Worm (Caenorhabditis elegans): ENCODE data around the gene C32D5.8.
A peak's percentile ranks its signal among the peaks of the same experiment; 100 is the strongest.

The C32D5.8 gene

ce11 chrII:6380866-6381265 is 35.1 kb upstream of the C32D5.8 start, which contains the start of gene F58F12.12:
Gene F58F12.12, plus strand, starts transcription at chrII:6381166.
- TF ChIP-seq ZK546.5 (tag; optimal IDR thresholded peaks at IDR 0.05) (no peak), nhr-23 (tag; optimal IDR thresholded peaks at IDR 0.05) (no peak), unc-62 (GFP tag; optimal IDR thresholded peaks at IDR 0.05) (no peak), sma-9 (GFP tag; optimal IDR thresholded peaks at IDR 0.05) (no peak), sma-9 (tag; optimal IDR thresholded peaks at IDR 0.05) (no peak), fos-1 (tag; optimal IDR thresholded peaks at IDR 0.05) (peak; percentile 3)

ce11 chrII:6379038-6379563 is 33.3 kb upstream of the C32D5.8 start:
- TF ChIP-seq mbf-1 (tag; optimal IDR thresholded peaks at IDR 0.05) (no peak), elt-1 (tag; optimal IDR thresholded peaks at IDR 0.05) (no peak), sma-3 (GFP tag; optimal IDR thresholded peaks at IDR 0.05) (peak; percentile 10), nhr-21 (tag; optimal IDR thresholded peaks at IDR 0.05) (peak; percentile 69), sma-9 (GFP tag; optimal IDR thresholded peaks at IDR 0.05) (peak; percentile 35), sma-9 (tag; optimal IDR thresholded peaks at IDR 0.05) (no peak), egl-27 (tag; optimal IDR thresholded peaks at IDR 0.05) (no peak), mab-5 (tag; optimal IDR thresholded peaks at IDR 0.05) (no peak), Y55F3AM.14 (GFP tag; optimal IDR thresholded peaks at IDR 0.05) (no peak), ztf-11 (tag; optimal IDR thresholded peaks at IDR 0.05) (no peak), fos-1 (tag; optimal IDR thresholded peaks at IDR 0.05) (peak; percentile 44)

- peak; percentile 90 for TF ChIP-seq fos-1 (tag; optimal IDR thresholded peaks at IDR 0.05)
- TF ChIP-seq mab-5 (tag; optimal IDR thresholded peaks at IDR 0.05), result no peak
- TF ChIP-seq alr-1 (tag; optimal IDR thresholded peaks at IDR 0.05), result no peak
- no peak for TF ChIP-seq Y55F3AM.14 (GFP tag; optimal IDR thresholded peaks at IDR 0.05)
- no peak for TF ChIP-seq R02D3.7 (tag; optimal IDR thresholded peaks at IDR 0.05)
- no peak for TF ChIP-seq ZK546.5 (tag; optimal IDR thresholded peaks at IDR 0.05)
- TF ChIP-seq crh-2 (tag; optimal IDR thresholded peaks at IDR 0.05), result peak; percentile 40
- no peak for TF ChIP-seq sem-4 (tag; optimal IDR thresholded peaks at IDR 0.05)
- no peak for TF ChIP-seq lsy-2 (tag; optimal IDR thresholded peaks at IDR 0.05)
- TF ChIP-seq snpc-4 (tag; optimal IDR thresholded peaks at IDR 0.05), result no peak
- peak; percentile 29 for TF ChIP-seq blmp-1 (tag; optimal IDR thresholded peaks at IDR 0.05; ENCODE audit: insufficient read depth)
- no peak for TF ChIP-seq unc-55 (GFP tag; optimal IDR thresholded peaks at IDR 0.05)
- TF ChIP-seq nhr-25 (tag; optimal IDR thresholded peaks at IDR 0.05), result no peak
- no peak for TF ChIP-seq skn-1 (tag; optimal IDR thresholded peaks at IDR 0.05)
- TF ChIP-seq F13H6.1 (tag; optimal IDR thresholded peaks at IDR 0.05), result no peak
- peak; percentile 11 for TF ChIP-seq sma-9 (GFP tag; optimal IDR thresholded peaks at IDR 0.05)
- no peak for TF ChIP-seq sma-9 (tag; optimal IDR thresholded peaks at IDR 0.05)
- no peak for TF ChIP-seq ztf-4 (tag; optimal IDR thresholded peaks at IDR 0.05)
- TF ChIP-seq ztf-11 (tag; optimal IDR thresholded peaks at IDR 0.05), result no peak
- TF ChIP-seq lin-11 (tag; optimal IDR thresholded peaks at IDR 0.05), result no peak
- no peak for TF ChIP-seq nhr-237 (tag; optimal IDR thresholded peaks at IDR 0.05)
- no peak for TF ChIP-seq ama-1 (optimal IDR thresholded peaks at IDR 0.05)
- TF ChIP-seq mdl-1 (tag; optimal IDR thresholded peaks at IDR 0.05), result no peak
- TF ChIP-seq unc-62 (GFP tag; optimal IDR thresholded peaks at IDR 0.05), result no peak
- no peak for TF ChIP-seq lin-13 (GFP tag; optimal IDR thresholded peaks at IDR 0.05)
- no peak for TF ChIP-seq aly-2 (tag; optimal IDR thresholded peaks at IDR 0.05)
- no peak for TF ChIP-seq zag-1 (tag; optimal IDR thresholded peaks at IDR 0.05)
- no peak for TF ChIP-seq mbf-1 (tag; optimal IDR thresholded peaks at IDR 0.05)
- no peak for TF ChIP-seq nhr-21 (tag; optimal IDR thresholded peaks at IDR 0.05)
- no peak for TF ChIP-seq C34F6.9 (tag; optimal IDR thresholded peaks at IDR 0.05)
- no peak for TF ChIP-seq lin-39 (tag; optimal IDR thresholded peaks at IDR 0.05)
- TF ChIP-seq ceh-82 (tag; optimal IDR thresholded peaks at IDR 0.05), result no peak
- TF ChIP-seq gmeb-1 (tag; optimal IDR thresholded peaks at IDR 0.05), result no peak
- TF ChIP-seq unc-39 (tag; optimal IDR thresholded peaks at IDR 0.05), result no peak
- no peak for TF ChIP-seq nhr-77 (tag; optimal IDR thresholded peaks at IDR 0.05)
- peak; percentile 8 for TF ChIP-seq nhr-129 (tag; optimal IDR thresholded peaks at IDR 0.05)
- no peak for TF ChIP-seq nhr-10 (tag; optimal IDR thresholded peaks at IDR 0.05)
- no peak for TF ChIP-seq dmd-4 (tag; optimal IDR thresholded peaks at IDR 0.05)
- no peak for TF ChIP-seq elt-1 (tag; optimal IDR thresholded peaks at IDR 0.05)
- no peak for TF ChIP-seq nhr-6 (tag; optimal IDR thresholded peaks at IDR 0.05)
These were observed 31.7 kb upstream of the C32D5.8 start for ce11 chrII:6377381-6377948.
